Fruit fly (Drosophila melanogaster) whole organism, embryonic: ENCODE measurements around the gene CG32299.

ENCODE experiments used
- CG1024 ChIP-seq: fragments of 200-800 bp; sonication (Bioruptor generic); IDR thresholded peaks from 2 replicates; pipeline ENCODE4 v1.3.6; 2022; ENCODE audit warnings: missing biosample characterization, missing genetic modification characterization
- CG10267 ChIP-seq: fragments of 200-800 bp; sonication (Bioruptor generic); optimal IDR thresholded peaks from 2 replicates; lab custom pipeline; 2018; ENCODE audit warnings: missing biosample characterization, mild to moderate bottlenecking, missing genetic modification characterization, moderate library complexity
- CG10979 ChIP-seq: fragments of 200-800 bp; sonication (Bioruptor generic); optimal IDR thresholded peaks from 2 replicates; lab custom pipeline; 2018; ENCODE audit warnings: missing biosample characterization, mild to moderate bottlenecking, missing genetic modification characterization, moderate library complexity
- CG11695 ChIP-seq: fragments of 200-800 bp; sonication (Bioruptor generic); IDR thresholded peaks from 3 replicates; pipeline ENCODE4 v1.3.6; 2022; ENCODE audit warnings: missing biosample characterization, missing genetic modification characterization
- CG13287 ChIP-seq: fragments of 200-800 bp; sonication (Bioruptor generic); IDR thresholded peaks from 2 replicates; pipeline ENCODE4 v1.3.6; 2022; ENCODE audit warnings: missing biosample characterization, missing genetic modification characterization; ENCODE audit not compliant: partially characterized antibody
- CG14014 ChIP-seq: fragments of 200-800 bp; sonication (Bioruptor generic); IDR thresholded peaks from 2 replicates; pipeline ENCODE4 v1.3.6; 2022; ENCODE audit warnings: missing biosample characterization, missing genetic modification characterization
- CG15514 ChIP-seq: fragments of 200-800 bp; sonication (Bioruptor generic); optimal IDR thresholded peaks from 3 replicates; lab custom pipeline; 2017; ENCODE audit warnings: missing biosample characterization, missing genetic modification characterization, mild to moderate bottlenecking, moderate library complexity, missing genetic modification reagents
- CG16779 ChIP-seq: fragments of 200-800 bp; sonication (Bioruptor generic); IDR thresholded peaks from 2 replicates; pipeline ENCODE4 v1.3.6; 2022; ENCODE audit warnings: missing biosample characterization, missing genetic modification characterization
- CG2116 ChIP-seq: fragments of 200-800 bp; sonication (Bioruptor generic); optimal IDR thresholded peaks from 3 replicates; lab custom pipeline; 2018; ENCODE audit warnings: missing biosample characterization, mild to moderate bottlenecking, missing genetic modification characterization
- CG31388 ChIP-seq: fragments of 200-800 bp; sonication (Bioruptor generic); optimal IDR thresholded peaks from 2 replicates; lab custom pipeline; 2016; ENCODE audit warnings: missing biosample characterization, missing genetic modification characterization
- CG3847 ChIP-seq: fragments of 200-800 bp; sonication (Bioruptor generic); IDR thresholded peaks from 2 replicates; pipeline ENCODE4 v1.3.6; 2022; ENCODE audit warnings: missing biosample characterization, missing genetic modification characterization
- CG4424 ChIP-seq: fragments of 200-800 bp; sonication (Bioruptor generic); optimal IDR thresholded peaks from 3 replicates; lab custom pipeline; 2016; ENCODE audit warnings: missing biosample characterization, missing genetic modification characterization
- CTCF ChIP-seq: fragments of 200-800 bp; sonication (Bioruptor generic); optimal IDR thresholded peaks from 2 replicates; lab custom pipeline; 2017; ENCODE audit warnings: missing biosample characterization, mild to moderate bottlenecking, missing genetic modification characterization, moderate library complexity
- Dek ChIP-seq: fragments of 200-800 bp; sonication (Bioruptor generic); optimal IDR thresholded peaks from 3 replicates; lab custom pipeline; 2019; ENCODE audit warnings: missing biosample characterization, mild to moderate bottlenecking, missing genetic modification characterization, moderate library complexity
- Dll ChIP-seq: fragments of 200-800 bp; sonication (Bioruptor generic); IDR thresholded peaks from 4 replicates; pipeline ENCODE4 v1.3.6; 2022; ENCODE audit warnings: missing biosample characterization, missing genetic modification characterization; ENCODE audit not compliant: partially characterized antibody
- Doc3 ChIP-seq: fragments of 200-800 bp; sonication (Bioruptor generic); IDR thresholded peaks from 3 replicates; pipeline ENCODE4 v1.3.6; 2022; ENCODE audit warnings: missing biosample characterization, missing genetic modification characterization; ENCODE audit not compliant: partially characterized antibody
- Dref ChIP-seq: fragments of 200-800 bp; sonication (Bioruptor generic); IDR thresholded peaks from 2 replicates; pipeline ENCODE4 v1.3.6; 2022; ENCODE audit warnings: missing biosample characterization, missing genetic modification characterization
- ERR ChIP-seq: fragments of 200-800 bp; sonication (Bioruptor generic); optimal IDR thresholded peaks from 2 replicates; lab custom pipeline; 2016; ENCODE audit warnings: missing biosample characterization, missing genetic modification characterization
- Ets97D ChIP-seq: fragments of 200-800 bp; sonication (Bioruptor generic); optimal IDR thresholded peaks from 3 replicates; lab custom pipeline; 2016; ENCODE audit warnings: missing biosample characterization, missing genetic modification characterization
- Lpt ChIP-seq: fragments of >200 bp; optimal IDR thresholded peaks from 2 replicates; lab custom pipeline; 2018; ENCODE audit warnings: missing biosample characterization, missing genetic modification characterization
- Max ChIP-seq: fragments of 200-800 bp; sonication (Bioruptor generic); optimal IDR thresholded peaks from 2 replicates; lab custom pipeline; 2016; ENCODE audit warnings: missing biosample characterization, mild to moderate bottlenecking, missing genetic modification characterization
- Med ChIP-seq: fragments of 200-800 bp; sonication (Bioruptor generic); peaks from one replicate; lab custom pipeline; 2016; ENCODE audit warnings: missing biosample characterization, missing genetic modification characterization, mild to moderate bottlenecking, inconsistent platforms, moderate library complexity
- Scr ChIP-seq: fragments of 200-800 bp; sonication (Bioruptor generic); IDR thresholded peaks from 2 replicates; pipeline ENCODE4 v1.3.6; 2022; ENCODE audit warnings: missing biosample characterization, missing genetic modification characterization; ENCODE audit not compliant: partially characterized antibody
- Sry-β ChIP-seq: fragments of 200-800 bp; sonication (Bioruptor generic); optimal IDR thresholded peaks from 2 replicates; lab custom pipeline; 2018; ENCODE audit warnings: missing biosample characterization, mild to moderate bottlenecking, missing genetic modification characterization, moderate library complexity
- Taf1 ChIP-seq: fragments of 200-800 bp; sonication (Bioruptor generic); IDR thresholded peaks from 2 replicates; pipeline ENCODE4 v1.3.6; 2022; ENCODE audit warnings: missing biosample characterization, missing genetic modification characterization
- ase ChIP-seq: fragments of 200-800 bp; sonication (Bioruptor generic); IDR thresholded peaks from 3 replicates; pipeline ENCODE4 v1.3.6; 2022; ENCODE audit warnings: missing biosample characterization, missing genetic modification characterization
- az2 ChIP-seq: fragments of 200-800 bp; sonication (Bioruptor generic); optimal IDR thresholded peaks from 3 replicates; lab custom pipeline; 2016; ENCODE audit warnings: missing biosample characterization, missing genetic modification characterization
- btn ChIP-seq: fragments of 200-800 bp; sonication (Bioruptor generic); optimal IDR thresholded peaks from 2 replicates; lab custom pipeline; 2016; ENCODE audit warnings: missing biosample characterization, missing genetic modification characterization
- gem ChIP-seq: fragments of 200-800 bp; sonication (Bioruptor generic); optimal IDR thresholded peaks from 2 replicates; lab custom pipeline; 2019; ENCODE audit warnings: missing biosample characterization, mild to moderate bottlenecking, missing genetic modification characterization, moderate library complexity
- gro ChIP-seq: fragments of 200-800 bp; sonication (Bioruptor generic); optimal IDR thresholded peaks from 2 replicates; lab custom pipeline; 2016; ENCODE audit warnings: missing biosample characterization, missing genetic modification characterization
- gsb-n ChIP-seq: fragments of 200-800 bp; sonication (Bioruptor generic); optimal IDR thresholded peaks from 3 replicates; lab custom pipeline; 2018; ENCODE audit warnings: missing biosample characterization, mild to moderate bottlenecking, missing genetic modification characterization
- kah ChIP-seq: fragments of 200-800 bp; sonication (Bioruptor generic); optimal IDR thresholded peaks from 2 replicates; lab custom pipeline; 2018; ENCODE audit warnings: missing biosample characterization, mild to moderate bottlenecking, missing genetic modification characterization
- ken ChIP-seq: fragments of 200-800 bp; sonication (Bioruptor generic); IDR thresholded peaks from 3 replicates; pipeline ENCODE4 v1.3.6; 2022; ENCODE audit warnings: missing biosample characterization, missing genetic modification characterization
- lmd ChIP-seq: fragments of 200-800 bp; sonication (Bioruptor generic); IDR thresholded peaks from 2 replicates; pipeline ENCODE4 v1.3.6; 2022; ENCODE audit warnings: missing biosample characterization, missing genetic modification characterization
- luna ChIP-seq: fragments of 200-800 bp; sonication (Bioruptor generic); optimal IDR thresholded peaks from 2 replicates; lab custom pipeline; 2016; ENCODE audit warnings: missing biosample characterization, missing genetic modification characterization
- nerfin-2 ChIP-seq: fragments of 200-800 bp; sonication (Bioruptor generic); IDR thresholded peaks from 2 replicates; pipeline ENCODE4 v1.3.6; 2022; ENCODE audit warnings: missing biosample characterization, missing genetic modification characterization; ENCODE audit not compliant: partially characterized antibody
- nom ChIP-seq: fragments of 200-800 bp; sonication (Bioruptor generic); optimal IDR thresholded peaks from 2 replicates; lab custom pipeline; 2017; ENCODE audit warnings: missing biosample characterization, missing genetic modification characterization, mild to moderate bottlenecking, moderate library complexity, missing genetic modification reagents
- org-1 ChIP-seq: fragments of 200-800 bp; sonication (Bioruptor generic); optimal IDR thresholded peaks from 2 replicates; lab custom pipeline; 2017; ENCODE audit warnings: missing biosample characterization, missing genetic modification characterization
- pho ChIP-seq: fragments of 200-800 bp; sonication (Bioruptor generic); optimal IDR thresholded peaks from 2 replicates; lab custom pipeline; 2016; ENCODE audit warnings: missing biosample characterization, missing genetic modification characterization
- slbo ChIP-seq: fragments of 200-800 bp; sonication (Bioruptor generic); IDR thresholded peaks from 2 replicates; pipeline ENCODE4 v1.3.6; 2022; ENCODE audit warnings: missing biosample characterization, missing genetic modification characterization
- sob ChIP-seq: fragments of 200-800 bp; sonication (Bioruptor generic); IDR thresholded peaks from 2 replicates; pipeline ENCODE4 v1.3.6; 2022; ENCODE audit warnings: missing biosample characterization, missing genetic modification characterization
- stwl ChIP-seq: fragments of 200-800 bp; sonication (Bioruptor generic); optimal IDR thresholded peaks from 3 replicates; lab custom pipeline; 2018; ENCODE audit warnings: missing biosample characterization, mild to moderate bottlenecking, missing genetic modification characterization, moderate library complexity
- tll ChIP-seq, 2 experiments: fragments of 200-800 bp in 1 of 2; fragments of >200 bp in 1 of 2; sonication (Bioruptor generic) in 1 of 2; optimal IDR thresholded peaks; 2 replicates each; lab custom pipeline; 2017 to 2019; ENCODE audit warnings: missing biosample characterization in 2 of 2, missing genetic modification characterization in 2 of 2, mild to moderate bottlenecking in 1 of 2, moderate library complexity in 1 of 2
- trem ChIP-seq: fragments of 200-800 bp; optimal IDR thresholded peaks from 3 replicates; lab custom pipeline; 2019; ENCODE audit warnings: missing biosample characterization, mild to moderate bottlenecking, missing genetic modification characterization, moderate library complexity
- vfl ChIP-seq: fragments of 200-800 bp; sonication (Bioruptor generic); optimal IDR thresholded peaks from 2 replicates; lab custom pipeline; 2016; ENCODE audit warnings: missing biosample characterization, missing genetic modification characterization
- zf30C ChIP-seq: fragments of 200-800 bp; sonication (Bioruptor generic); optimal IDR thresholded peaks from 3 replicates; lab custom pipeline; 2018; ENCODE audit warnings: missing biosample characterization, mild to moderate bottlenecking, missing genetic modification characterization
- zfh2 ChIP-seq: fragments of 200-800 bp; sonication (Bioruptor generic); optimal IDR thresholded peaks from 2 replicates; lab custom pipeline; 2016; ENCODE audit warnings: missing biosample characterization, missing genetic modification characterization

CG32299 gene

DNA sequence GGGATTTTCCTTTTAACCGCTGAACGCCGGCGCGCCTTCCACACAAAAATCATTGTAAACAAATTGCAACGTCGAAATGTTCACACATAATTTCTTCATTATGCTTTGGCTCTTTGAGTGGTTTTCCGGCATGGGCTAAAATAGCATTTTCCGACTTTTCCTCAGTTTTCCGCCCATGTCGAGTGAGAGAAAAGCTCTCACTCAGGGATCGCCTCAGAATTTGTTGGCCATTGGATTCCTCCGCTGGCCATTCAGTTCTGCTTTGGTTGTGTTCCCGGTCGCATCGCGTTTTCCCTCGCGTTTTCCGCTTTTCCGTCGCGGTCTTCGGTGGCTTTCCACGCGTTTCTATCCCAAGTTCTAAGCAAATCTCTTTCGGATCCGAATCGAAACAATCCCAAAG is 12.2 kb downstream of the CG32299 start (continued):
- TF ChIP-seq CG16779 (GFP tag; lab: Robert Waterston, UW) (0 out of 2 replicates have a peak, but pooled peaks have one; percentile 22), gsb-n (tag; lab: Kevin White, UChicago) (no peak)

DNA sequence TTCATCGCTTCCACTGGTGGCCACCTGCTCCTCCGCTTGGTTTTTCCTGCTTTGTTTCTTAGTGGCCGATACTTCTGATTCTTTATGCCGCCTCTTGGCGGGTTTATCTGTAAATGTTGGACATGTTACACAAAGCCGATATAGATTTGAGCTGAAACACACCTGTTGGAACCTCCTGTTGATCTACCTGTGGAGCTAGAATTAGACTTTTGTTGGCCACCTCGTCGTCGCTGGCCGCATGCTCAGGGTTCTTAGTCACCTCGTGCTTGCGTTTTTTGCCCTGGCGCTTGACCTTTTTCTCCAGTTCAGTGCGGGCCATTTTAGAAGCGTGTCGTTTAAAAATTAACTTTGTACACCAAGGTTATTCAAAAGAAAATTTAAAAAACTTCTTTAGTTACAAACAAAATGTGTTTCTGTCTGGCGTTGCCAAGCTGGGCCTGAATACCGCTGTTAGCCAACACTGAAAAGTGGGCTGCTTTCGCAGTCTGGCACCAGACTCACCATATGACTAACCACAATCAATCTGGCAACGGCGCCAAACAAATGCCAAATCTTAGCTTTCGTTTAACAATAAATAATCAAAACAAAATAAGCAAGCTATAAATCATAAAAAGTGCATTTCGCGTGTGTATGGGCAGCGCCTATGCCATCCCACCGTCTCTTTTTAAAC is 13.5 kb downstream of the CG32299 start, which contains the start of the genes CG15877 and Svil:
TSS of gene CG15877 (minus strand) at position 443 of the 670 bp plus-strand sequence.
TSS of gene Svil (plus strand) at position 542 of the 670 bp plus-strand sequence.
- TF ChIP-seq Scr (GFP tag; lab: Robert Waterston, UW) (peak; percentile 51), stwl (tag; lab: Kevin White, UChicago) (peak; percentile 78), CTCF (GFP tag; lab: Kevin White, UChicago) (peak; percentile 22), Max (GFP tag; lab: Kevin White, UChicago) (peak; percentile 42), lmd (GFP tag; lab: Robert Waterston, UW) (peak; percentile 10; the same call in 1 of the 2 replicates), CG3847 (peak; percentile 79), gem (tag; lab: Kevin White, UChicago) (no peak), Dref (0 out of 2 replicates have a peak, but pooled peaks have one; percentile 24), Med (peak; percentile 92), tll (GFP tag; optimal IDR thresholded peaks at IDR 0.05; lab: Kevin White, UChicago) (no peak), Doc3 (0 out of 3 replicates have a peak, but pooled peaks have one; percentile 30), nerfin-2 (GFP tag; lab: Robert Waterston, UW) (0 out of 2 replicates have a peak, but pooled peaks have one; percentile 19), btn (GFP tag; lab: Kevin White, UChicago) (no peak), org-1 (GFP tag; lab: Kevin White, UChicago) (no peak), zfh2 (GFP tag; lab: Kevin White, UChicago) (peak; percentile 39), slbo (peak; percentile 55; the same call in 1 of the 2 replicates), Dek (tag; lab: Kevin White, UChicago) (no peak), CG10267 (tag; lab: Kevin White, UChicago) (peak; percentile 92), trem (peak; percentile 68), gro (GFP tag; lab: Kevin White, UChicago) (peak; percentile 1), CG4424 (GFP tag; lab: Kevin White, UChicago) (no peak), CG1024 (GFP tag; lab: Robert Waterston, UW) (0 out of 2 replicates have a peak, but pooled peaks have one; percentile 2), nom (GFP tag; lab: Kevin White, UChicago) (no peak), ken (0 out of 3 replicates have a peak, but pooled peaks have one; percentile 9), zf30C (GFP tag; lab: Kevin White, UChicago) (no peak), pho (GFP tag; lab: Kevin White, UChicago) (no peak), CG31388 (GFP tag; lab: Kevin White, UChicago) (no peak), vfl (no peak), Sry-β (GFP tag; lab: Kevin White, UChicago) (peak; percentile 53), CG2116 (peak; percentile 43), CG14014 (GFP tag; lab: Robert Waterston, UW) (peak; percentile 18; the same call in 1 of the 2 replicates), ase (GFP tag; lab: Robert Waterston, UW) (no peak), Taf1 (no peak), Lpt (GFP tag; lab: Kevin White, UChicago) (no peak), kah (GFP tag; lab: Kevin White, UChicago) (peak; percentile 4), CG11695 (peak; percentile 17; the same call in 1 of the 3 replicates), Dll (GFP tag; lab: Robert Waterston, UW) (0 out of 4 replicates have a peak, but pooled peaks have one; percentile 41), ERR (GFP tag; lab: Kevin White, UChicago) (no peak), CG13287 (peak; percentile 66; the same call in 1 of the 2 replicates), luna (GFP tag; lab: Kevin White, UChicago) (peak; percentile 29), CG15514 (peak; percentile 97), CG10979 (no peak), az2 (no peak), Ets97D (GFP tag; lab: Kevin White, UChicago) (peak; percentile 56), sob (GFP tag; lab: Robert Waterston, UW) (peak; percentile 51)
